Worm (Caenorhabditis elegans): ENCODE measurements around the gene K01G5.8.

K01G5.8 gene

ce11 chrIII:10739455-10739854, 1.1 kb downstream of the K01G5.8 start, which contains the start of gene smap-1:
Gene smap-1 (minus strand): TSS chrIII:10739792.
- TF ChIP-seq hmbx-1 (tag; optimal IDR thresholded peaks at IDR 0.05) (no peak), ceh-13 (GFP tag; optimal IDR thresholded peaks at IDR 0.05) (no peak), tra-4 (tag; optimal IDR thresholded peaks at IDR 0.05) (no peak), ceh-36 (tag; optimal IDR thresholded peaks at IDR 0.05) (no peak), scrt-1 (GFP tag; IDR thresholded peaks at IDR 0.05) (no peak), aly-1 (tag; optimal IDR thresholded peaks at IDR 0.05) (no peak), hmg-4 (GFP tag; optimal IDR thresholded peaks at IDR 0.05) (no peak), tbx-11 (GFP tag; IDR thresholded peaks at IDR 0.05) (no peak), B0310.2 (tag; optimal IDR thresholded peaks at IDR 0.05) (no peak)

ce11 chrIII:10738081-10738480, 2.5 kb downstream of the K01G5.8 start:
- no peak for TF ChIP-seq F13C5.2 (tag; optimal IDR thresholded peaks at IDR 0.05)
- TF ChIP-seq ceh-36 (tag; optimal IDR thresholded peaks at IDR 0.05), result no peak
- TF ChIP-seq flt-1 (GFP tag; IDR thresholded peaks at IDR 0.05), result no peak
- no peak for TF ChIP-seq sea-1 (GFP tag; conservative IDR thresholded peaks at IDR 0.05)
- no peak for TF ChIP-seq scrt-1 (GFP tag; IDR thresholded peaks at IDR 0.05)

ce11 chrIII:10736322-10736985, 4.1 kb downstream of the K01G5.8 start:
- TF ChIP-seq F13C5.2 (tag; optimal IDR thresholded peaks at IDR 0.05) (no peak), ama-1 (optimal IDR thresholded peaks at IDR 0.05) (no peak), tra-4 (tag; optimal IDR thresholded peaks at IDR 0.05) (no peak), sea-1 (GFP tag; conservative IDR thresholded peaks at IDR 0.05) (no peak), scrt-1 (GFP tag; IDR thresholded peaks at IDR 0.05) (no peak), tbx-11 (GFP tag; IDR thresholded peaks at IDR 0.05) (no peak), aly-1 (tag; optimal IDR thresholded peaks at IDR 0.05) (no peak), hmbx-1 (tag; optimal IDR thresholded peaks at IDR 0.05) (no peak), hnd-1 (tag; optimal IDR thresholded peaks at IDR 0.05) (no peak), ets-7 (tag; optimal IDR thresholded peaks at IDR 0.05) (no peak), B0310.2 (tag; optimal IDR thresholded peaks at IDR 0.05) (no peak), ceh-36 (tag; optimal IDR thresholded peaks at IDR 0.05) (no peak), flt-1 (GFP tag; IDR thresholded peaks at IDR 0.05) (no peak), ceh-13 (GFP tag; optimal IDR thresholded peaks at IDR 0.05) (no peak), tbx-37 (GFP tag; conservative IDR thresholded peaks at IDR 0.05) (no peak)

- TF ChIP-seq tbx-11 (GFP tag; IDR thresholded peaks at IDR 0.05), result no peak
- TF ChIP-seq hmg-4 (GFP tag; optimal IDR thresholded peaks at IDR 0.05), result no peak
- no peak for TF ChIP-seq pes-1 (GFP tag; IDR thresholded peaks at IDR 0.05)
- TF ChIP-seq ceh-13 (GFP tag; optimal IDR thresholded peaks at IDR 0.05), result no peak
- TF ChIP-seq ets-7 (tag; optimal IDR thresholded peaks at IDR 0.05), result no peak
- TF ChIP-seq B0310.2 (tag; optimal IDR thresholded peaks at IDR 0.05), result no peak
- no peak for TF ChIP-seq sea-1 (GFP tag; conservative IDR thresholded peaks at IDR 0.05)
- no peak for TF ChIP-seq tra-4 (tag; optimal IDR thresholded peaks at IDR 0.05)
- TF ChIP-seq scrt-1 (GFP tag; IDR thresholded peaks at IDR 0.05), result no peak
- TF ChIP-seq ceh-36 (tag; optimal IDR thresholded peaks at IDR 0.05), result no peak
- no peak for TF ChIP-seq flt-1 (GFP tag; IDR thresholded peaks at IDR 0.05)
- TF ChIP-seq hmbx-1 (tag; optimal IDR thresholded peaks at IDR 0.05), result no peak
Observed at ce11 chrIII:10734511-10735233, 5.9 kb downstream of the K01G5.8 start.

- TF ChIP-seq hmbx-1 (tag; optimal IDR thresholded peaks at IDR 0.05), result no peak
- TF ChIP-seq pes-1 (GFP tag; IDR thresholded peaks at IDR 0.05), result 0 out of 2 replicates have a peak, but pooled peaks have one; percentile 19
- no peak for TF ChIP-seq ceh-13 (GFP tag; optimal IDR thresholded peaks at IDR 0.05)
- no peak for TF ChIP-seq ceh-36 (tag; optimal IDR thresholded peaks at IDR 0.05)
Observed at ce11 chrIII:10733300-10733699, 7.3 kb downstream of the K01G5.8 start.

ce11 chrIII:10730510-10730909, 10.1 kb downstream of the K01G5.8 start, which contains the start of gene tat-3:
Gene tat-3 (minus strand): TSS chrIII:10730705.
- no peak for TF ChIP-seq scrt-1 (GFP tag; IDR thresholded peaks at IDR 0.05)
- TF ChIP-seq aly-1 (tag; optimal IDR thresholded peaks at IDR 0.05), result no peak
- no peak for TF ChIP-seq hmbx-1 (tag; optimal IDR thresholded peaks at IDR 0.05)
- no peak for TF ChIP-seq sea-1 (GFP tag; conservative IDR thresholded peaks at IDR 0.05)
- TF ChIP-seq ets-7 (tag; optimal IDR thresholded peaks at IDR 0.05), result no peak
- TF ChIP-seq ceh-13 (GFP tag; optimal IDR thresholded peaks at IDR 0.05), result no peak
- TF ChIP-seq ama-1 (optimal IDR thresholded peaks at IDR 0.05), result no peak
- no peak for TF ChIP-seq F13C5.2 (tag; optimal IDR thresholded peaks at IDR 0.05)
- TF ChIP-seq tbx-37 (GFP tag; conservative IDR thresholded peaks at IDR 0.05), result no peak
- TF ChIP-seq ceh-36 (tag; optimal IDR thresholded peaks at IDR 0.05), result no peak
- no peak for TF ChIP-seq hnd-1 (tag; optimal IDR thresholded peaks at IDR 0.05)
- TF ChIP-seq pes-1 (GFP tag; IDR thresholded peaks at IDR 0.05), result no peak
- TF ChIP-seq flt-1 (GFP tag; IDR thresholded peaks at IDR 0.05), result no peak
- TF ChIP-seq tra-4 (tag; optimal IDR thresholded peaks at IDR 0.05), result no peak
- no peak for TF ChIP-seq hmg-4 (GFP tag; optimal IDR thresholded peaks at IDR 0.05)
- TF ChIP-seq tbx-11 (GFP tag; IDR thresholded peaks at IDR 0.05), result no peak

ce11 chrIII:10721056-10721455, 19.5 kb downstream of the K01G5.8 start:
- TF ChIP-seq tbx-37 (GFP tag; conservative IDR thresholded peaks at IDR 0.05) (no peak), pes-1 (GFP tag; IDR thresholded peaks at IDR 0.05) (no peak), aly-1 (tag; optimal IDR thresholded peaks at IDR 0.05) (no peak), hnd-1 (tag; optimal IDR thresholded peaks at IDR 0.05) (no peak), scrt-1 (GFP tag; IDR thresholded peaks at IDR 0.05) (no peak), flt-1 (GFP tag; IDR thresholded peaks at IDR 0.05) (no peak)

Data from whole organism, early embryonic.